Fruit fly (Drosophila melanogaster): ENCODE results near the gene Mgat2.
A peak's percentile ranks its signal among the peaks of the same experiment; 100 is the strongest.

Mgat2 gene

dm6 chr3R:30046029-30047001 is 24.3 kb upstream of the Mgat2 start, which contains the start of the genes RpL32 and CG7943 (continued):
- TF ChIP-seq Sin3A (optimal IDR thresholded peaks at IDR 0.05) (peak; percentile 98), CG33557 (GFP tag; optimal IDR thresholded peaks at IDR 0.05) (peak; percentile 70), peb (GFP tag; IDR thresholded peaks at IDR 0.05) (peak; percentile 92), sr (GFP tag; IDR thresholded peaks at IDR 0.05) (peak; percentile 89), Asciz (GFP tag; optimal IDR thresholded peaks at IDR 0.05) (peak; percentile 92), B-H2 (GFP tag; optimal IDR thresholded peaks at IDR 0.05) (peak; percentile 95), E2f2 (GFP tag; IDR thresholded peaks at IDR 0.05) (peak; percentile 91), hbn (GFP tag; IDR thresholded peaks at IDR 0.05; ENCODE audit: partially characterized antibody) (peak; percentile 100), Nf-YB (GFP tag; optimal IDR thresholded peaks at IDR 0.05) (peak; percentile 62), Bgb (GFP tag; IDR thresholded peaks at IDR 0.05; ENCODE audit: partially characterized antibody) (peak; percentile 100), CG14710 (tag; optimal IDR thresholded peaks at IDR 0.05) (peak; percentile 96), luna (GFP tag; optimal IDR thresholded peaks at IDR 0.05) (peak; percentile 96), CG4404 (GFP tag; IDR thresholded peaks at IDR 0.05) (peak; percentile 93), CG15514 (GFP tag; optimal IDR thresholded peaks at IDR 0.05) (peak; percentile 94), Ets97D (GFP tag; optimal IDR thresholded peaks at IDR 0.05) (peak; percentile 99), Adf1 (GFP tag; IDR thresholded peaks at IDR 0.05) (peak; percentile 78), Atf3 (GFP tag; optimal IDR thresholded peaks at IDR 0.05) (peak; percentile 89), CG30020 (tag; optimal IDR thresholded peaks at IDR 0.05) (peak; percentile 88), dmrt99B (tag; optimal IDR thresholded peaks at IDR 0.05) (peak; percentile 82), sima (GFP tag; optimal IDR thresholded peaks at IDR 0.05) (peak; percentile 97), CG2875 (GFP tag; optimal IDR thresholded peaks at IDR 0.05) (peak; percentile 83), CG30403 (GFP tag; optimal IDR thresholded peaks at IDR 0.05) (peak; percentile 94), cwo (GFP tag; optimal IDR thresholded peaks at IDR 0.05) (peak; percentile 82), sc (optimal IDR thresholded peaks at IDR 0.05) (no peak), sc (GFP tag; optimal IDR thresholded peaks at IDR 0.05) (peak; percentile 75), dimm (GFP tag; IDR thresholded peaks at IDR 0.05) (peak; percentile 86), CG7745 (tag; optimal IDR thresholded peaks at IDR 0.05) (no peak), caup (GFP tag; optimal IDR thresholded peaks at IDR 0.05; ENCODE audit: severe bottlenecking) (peak; percentile 97), CG7928 (GFP tag; optimal IDR thresholded peaks at IDR 0.05) (peak; percentile 77), kah (GFP tag; optimal IDR thresholded peaks at IDR 0.05) (peak; percentile 72), Oli (tag; optimal IDR thresholded peaks at IDR 0.05) (peak; percentile 76), ranshi (GFP tag; IDR thresholded peaks at IDR 0.05) (peak; percentile 97), CG13624 (GFP tag; optimal IDR thresholded peaks at IDR 0.05) (peak; percentile 95), NfI (GFP tag; optimal IDR thresholded peaks at IDR 0.05) (peak; percentile 96), prd (optimal IDR thresholded peaks at IDR 0.05) (no peak), prd (GFP tag; IDR thresholded peaks at IDR 0.05) (peak; percentile 97), ERR (GFP tag; optimal IDR thresholded peaks at IDR 0.05) (peak; percentile 91), Doc3 (GFP tag; IDR thresholded peaks at IDR 0.05; ENCODE audit: partially characterized antibody) (peak; percentile 100), CG12299 (tag; optimal IDR thresholded peaks at IDR 0.05) (peak; percentile 84), trem (tag; optimal IDR thresholded peaks at IDR 0.05) (peak; percentile 93), pho (GFP tag; optimal IDR thresholded peaks at IDR 0.05) (peak; percentile 93), CG14667 (GFP tag; IDR thresholded peaks at IDR 0.05) (peak; percentile 89), Med (GFP tag) (peak; percentile 100), CG9876 (GFP tag; optimal IDR thresholded peaks at IDR 0.05) (peak; percentile 97), schlank (tag; optimal IDR thresholded peaks at IDR 0.05) (peak; percentile 93), shn (GFP tag; optimal IDR thresholded peaks at IDR 0.05) (peak; percentile 95), CG10959 (GFP tag; IDR thresholded peaks at IDR 0.05) (peak; percentile 91), CG7786 (GFP tag; optimal IDR thresholded peaks at IDR 0.05) (peak; percentile 90)

All from whole organism, embryonic.